Worm (Caenorhabditis elegans) whole organism, L2 larva: ENCODE measurements around the gene F13H6.5.

Experiments
- C34F6.9 ChIP-seq: fragments of 150-350 bp; optimal IDR thresholded peaks from 2 replicates; lab custom pipeline; 2014; ENCODE audit warnings: missing biosample characterization, missing genetic modification characterization
- ZK546.5 ChIP-seq: sonication (generic microtip); optimal IDR thresholded peaks from 2 replicates; lab custom pipeline; 2017; ENCODE audit warnings: missing biosample characterization, missing genetic modification characterization
- elt-3 ChIP-seq: sonication (generic microtip); optimal IDR thresholded peaks from 2 replicates; lab custom pipeline; 2017; ENCODE audit warnings: missing biosample characterization, missing genetic modification characterization
- nhr-11 ChIP-seq: fragments of 150-350 bp; optimal IDR thresholded peaks from 2 replicates; lab custom pipeline; 2014; ENCODE audit warnings: missing biosample characterization, missing genetic modification characterization
- nhr-23 ChIP-seq: fragments of 150-350 bp; optimal IDR thresholded peaks from 2 replicates; lab custom pipeline; 2014; ENCODE audit warnings: missing biosample characterization, missing genetic modification reagents, missing genetic modification characterization
- nhr-237 ChIP-seq: fragments of 150-350 bp; optimal IDR thresholded peaks from 2 replicates; lab custom pipeline; 2014; ENCODE audit warnings: missing biosample characterization, missing genetic modification characterization
- skn-1 ChIP-seq: sonication (generic microtip); optimal IDR thresholded peaks from 2 replicates; lab custom pipeline; 2017; ENCODE audit warnings: missing biosample characterization, missing genetic modification characterization
- unc-62 ChIP-seq: fragments of 150-350 bp; optimal IDR thresholded peaks from 2 replicates; lab custom pipeline; 2014; ENCODE audit warnings: missing biosample characterization, missing genetic modification reagents, missing genetic modification characterization
- zag-1 ChIP-seq: fragments of 150-350 bp; optimal IDR thresholded peaks from 2 replicates; lab custom pipeline; 2014; ENCODE audit warnings: missing biosample characterization, missing genetic modification characterization
- ztf-11 ChIP-seq: sonication (generic microtip); optimal IDR thresholded peaks from 2 replicates; lab custom pipeline; 2017; ENCODE audit warnings: missing biosample characterization, missing genetic modification characterization

ce11 chrV:6355975-6356441 is 18.7 kb downstream of the F13H6.5 start, which contains the start of gene bcl-11:
- TF ChIP-seq ZK546.5 (no peak), C34F6.9 (no peak), zag-1 (tag; lab: Kevin White, UChicago) (no peak), nhr-23 (no peak), nhr-237 (no peak), skn-1 (tag; lab: Kevin White, UChicago) (no peak), elt-3 (tag; lab: Kevin White, UChicago) (no peak), unc-62 (GFP tag; lab: Kevin White, UChicago) (no peak), ztf-11 (tag; lab: Kevin White, UChicago) (no peak), nhr-11 (tag; lab: Kevin White, UChicago) (no peak)
